Worm (Caenorhabditis elegans) whole organism, L4/young adult: ENCODE measurements around the gene lin-15A.

Experiments
- W03F9.2 ChIP-seq: fragments of 150-350 bp; optimal IDR thresholded peaks from 2 replicates; lab custom pipeline; 2014; ENCODE audit warnings: missing biosample characterization, missing genetic modification characterization
- him-1 ChIP-seq: sonication (generic microtip); optimal IDR thresholded peaks from 2 replicates; lab custom pipeline; 2016; ENCODE audit warnings: missing genotype, missing genetic modification reagents, missing genetic modification characterization, missing compliant biosample characterization

ce11 chrX:15736419-15736818 is 4.7 kb downstream of the lin-15A start:
- TF ChIP-seq him-1 (tag; lab: Kevin White, UChicago) = no peak
- no peak for TF ChIP-seq W03F9.2 (tag; lab: Kevin White, UChicago)
